Worm (Caenorhabditis elegans): ENCODE data around the gene dhhc-8.

ce11 chrIII:13104410-13104809, 3.0 kb upstream of the dhhc-8 start:
- TF ChIP-seq nhr-25 (tag; optimal IDR thresholded peaks at IDR 0.05), result no peak
- TF ChIP-seq nhr-237 (tag; optimal IDR thresholded peaks at IDR 0.05), result no peak
- TF ChIP-seq ceh-82 (tag; optimal IDR thresholded peaks at IDR 0.05), result no peak
- TF ChIP-seq lsy-2 (tag; optimal IDR thresholded peaks at IDR 0.05), result no peak
- TF ChIP-seq lin-39 (tag; optimal IDR thresholded peaks at IDR 0.05), result no peak
- no peak for TF ChIP-seq nhr-23 (tag; optimal IDR thresholded peaks at IDR 0.05)
- TF ChIP-seq R02D3.7 (tag; optimal IDR thresholded peaks at IDR 0.05), result no peak
- no peak for TF ChIP-seq dmd-4 (tag; optimal IDR thresholded peaks at IDR 0.05)
- no peak for TF ChIP-seq lin-13 (GFP tag; optimal IDR thresholded peaks at IDR 0.05)
- no peak for TF ChIP-seq nhr-129 (tag; optimal IDR thresholded peaks at IDR 0.05)
- TF ChIP-seq aly-2 (tag; optimal IDR thresholded peaks at IDR 0.05), result no peak
- no peak for TF ChIP-seq alr-1 (tag; optimal IDR thresholded peaks at IDR 0.05)
- TF ChIP-seq ztf-11 (tag; optimal IDR thresholded peaks at IDR 0.05), result no peak
- no peak for TF ChIP-seq sma-3 (GFP tag; optimal IDR thresholded peaks at IDR 0.05)
